Worm (Caenorhabditis elegans) whole organism, L2 larva: ENCODE results near the gene rde-4.

Experiments
- Y55F3AM.14 ChIP-seq: fragments of 200-800 bp; sonication (Bioruptor generic); optimal IDR thresholded peaks from 2 replicates; lab custom pipeline; 2018; ENCODE audit warnings: mild to moderate bottlenecking, missing genetic modification characterization, missing compliant biosample characterization
- egl-27 ChIP-seq: sonication (generic microtip); optimal IDR thresholded peaks from 3 replicates; lab custom pipeline; 2017; ENCODE audit warnings: missing biosample characterization, missing genetic modification reagents, missing genetic modification characterization
- nhr-11 ChIP-seq: fragments of 150-350 bp; optimal IDR thresholded peaks from 2 replicates; lab custom pipeline; 2014; ENCODE audit warnings: missing biosample characterization, missing genetic modification characterization
- nhr-129 ChIP-seq: fragments of 150-350 bp; optimal IDR thresholded peaks from 2 replicates; lab custom pipeline; 2014; ENCODE audit warnings: missing biosample characterization, missing genetic modification characterization
- nhr-23 ChIP-seq: fragments of 150-350 bp; optimal IDR thresholded peaks from 2 replicates; lab custom pipeline; 2014; ENCODE audit warnings: missing biosample characterization, missing genetic modification reagents, missing genetic modification characterization
- nhr-237 ChIP-seq: fragments of 150-350 bp; optimal IDR thresholded peaks from 2 replicates; lab custom pipeline; 2014; ENCODE audit warnings: missing biosample characterization, missing genetic modification characterization
- sma-3 ChIP-seq: sonication (generic microtip); optimal IDR thresholded peaks from 2 replicates; lab custom pipeline; 2016; ENCODE audit warnings: missing genetic modification reagents, missing genetic modification characterization, missing compliant biosample characterization
- unc-62 ChIP-seq: fragments of 150-350 bp; optimal IDR thresholded peaks from 2 replicates; lab custom pipeline; 2014; ENCODE audit warnings: missing biosample characterization, missing genetic modification reagents, missing genetic modification characterization
- zag-1 ChIP-seq: fragments of 150-350 bp; optimal IDR thresholded peaks from 2 replicates; lab custom pipeline; 2014; ENCODE audit warnings: missing biosample characterization, missing genetic modification characterization
- ztf-4 ChIP-seq: fragments of 150-350 bp; optimal IDR thresholded peaks from 2 replicates; lab custom pipeline; 2014; ENCODE audit warnings: missing biosample characterization, missing genetic modification characterization

DNA sequence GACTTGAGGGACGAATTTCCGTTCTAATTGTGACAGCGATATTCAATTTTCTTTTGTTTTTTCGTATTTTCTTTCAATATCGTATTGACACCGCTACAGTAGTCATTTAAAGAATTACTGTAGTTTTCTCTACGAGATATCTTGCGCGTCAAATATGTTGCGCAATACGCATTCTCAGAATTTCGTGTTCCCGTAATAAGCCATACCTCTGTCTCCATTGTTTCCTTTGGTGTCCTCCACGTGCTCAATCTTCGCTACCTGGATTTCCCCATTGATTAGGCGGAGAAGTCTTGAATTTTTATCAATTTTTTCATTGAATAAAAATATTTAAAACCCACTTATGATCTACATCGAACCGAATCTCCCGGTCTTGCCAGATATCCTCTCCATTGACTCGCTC is 42.8 kb upstream of the rde-4 start:
- TF ChIP-seq nhr-129 (tag; lab: Kevin White, UChicago) (no peak), egl-27 (tag; lab: Kevin White, UChicago) (no peak), sma-3 (GFP tag; lab: Kevin White, UChicago) (no peak), Y55F3AM.14 (no peak), unc-62 (GFP tag; lab: Kevin White, UChicago) (no peak), nhr-11 (no peak), ztf-4 (tag; lab: Kevin White, UChicago) (no peak), zag-1 (tag; lab: Kevin White, UChicago) (no peak), nhr-237 (tag; lab: Kevin White, UChicago) (no peak), nhr-23 (tag; lab: Kevin White, UChicago) (no peak)
